Worm (Caenorhabditis elegans) whole organism, L4/young adult: ENCODE measurements around the gene shw-3.

Experiments used
- W03F9.2 ChIP-seq: fragments of 150-350 bp; optimal IDR thresholded peaks from 2 replicates; lab custom pipeline; 2014; ENCODE audit warnings: missing biosample characterization, missing genetic modification characterization
- dao-5 ChIP-seq: sonication (generic microtip); optimal IDR thresholded peaks from 2 replicates; lab custom pipeline; 2016; ENCODE audit warnings: missing genotype, missing genetic modification characterization, moderate library complexity, missing compliant biosample characterization
- him-1 ChIP-seq: sonication (generic microtip); optimal IDR thresholded peaks from 2 replicates; lab custom pipeline; 2016; ENCODE audit warnings: missing genotype, missing genetic modification reagents, missing genetic modification characterization, missing compliant biosample characterization

- TF ChIP-seq dao-5 (tag; lab: Kevin White, UChicago) = no peak
- no peak for TF ChIP-seq him-1
- TF ChIP-seq W03F9.2 (tag; lab: Kevin White, UChicago) = no peak
Observed at ce11 chrV:12943399-12943798, 43.6 kb downstream of the shw-3 start.
